Fruit fly (Drosophila melanogaster): Measurements from ENCODE around the gene CG43145.

CG43145 gene

DNA sequence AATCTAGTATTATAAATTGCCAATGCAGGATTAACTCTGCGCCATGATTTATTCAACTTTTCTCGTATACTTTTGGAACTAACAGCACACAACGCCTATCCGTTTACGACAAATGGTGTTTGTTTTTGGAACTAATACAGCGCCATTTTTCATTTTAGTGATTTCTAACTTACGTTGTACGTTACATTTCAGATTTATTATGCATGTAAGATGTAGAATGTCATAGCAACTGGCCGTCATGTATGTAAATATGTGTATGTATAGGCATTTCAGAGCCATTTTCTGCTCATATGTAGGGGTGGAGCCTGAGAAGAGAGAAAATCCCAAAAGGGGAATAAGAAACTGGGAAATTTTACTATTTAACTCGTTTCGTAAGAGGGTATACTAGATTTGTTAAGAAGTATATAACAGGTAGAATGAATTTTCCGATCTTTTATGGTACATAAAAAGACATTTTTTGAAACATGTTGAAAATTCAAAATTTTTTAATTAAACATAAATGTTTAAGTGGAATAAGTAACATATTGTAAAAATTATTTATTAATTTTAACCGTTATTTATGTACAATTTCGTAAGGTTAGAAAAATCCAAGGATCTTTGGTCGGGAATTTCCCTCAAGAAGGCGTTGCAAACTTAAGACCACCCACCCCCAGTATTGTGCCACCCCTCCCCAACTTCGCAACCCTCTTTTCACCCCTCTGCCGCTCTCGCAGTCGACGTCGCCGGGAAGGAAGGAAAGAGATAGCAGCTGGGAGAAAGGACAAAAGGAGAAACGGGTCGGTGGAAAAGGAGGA, 44.1 kb upstream of the CG43145 start (continued):
- TF ChIP-seq Nf-YB (GFP tag; optimal IDR thresholded peaks at IDR 0.05) (peak; percentile 86), Pdp1 (GFP tag; optimal IDR thresholded peaks at IDR 0.05) (peak; percentile 50 to 74), gem (tag; optimal IDR thresholded peaks at IDR 0.05) (peak; percentile 39), CG1603 (tag; optimal IDR thresholded peaks at IDR 0.05) (peak; percentile 48), Side (GFP tag; optimal IDR thresholded peaks at IDR 0.05) (peak; percentile 76), sug (tag; optimal IDR thresholded peaks at IDR 0.05) (peak; percentile 54), Dbx (GFP tag; IDR thresholded peaks at IDR 0.05) (peak; percentile 81), CG3838 (GFP tag; optimal IDR thresholded peaks at IDR 0.05) (peak; percentile 15), CG32772 (GFP tag; IDR thresholded peaks at IDR 0.05) (peak; percentile 67), slbo (GFP tag; IDR thresholded peaks at IDR 0.05) (peak; percentile 52; the same call in 1 of the 2 replicates), CG3407 (GFP tag; optimal IDR thresholded peaks at IDR 0.05) (no peak), kni (GFP tag; optimal IDR thresholded peaks at IDR 0.05) (peak; percentile 14), her (GFP tag; optimal IDR thresholded peaks at IDR 0.05) (peak; percentile 57), CG2712 (tag; optimal IDR thresholded peaks at IDR 0.05) (peak; percentile 71), pzg (GFP tag; optimal IDR thresholded peaks at IDR 0.05) (peak; percentile 31), unc-4 (GFP tag; IDR thresholded peaks at IDR 0.05; ENCODE audit: partially characterized antibody) (peak; percentile 43; the same call in 1 of the 2 replicates), CG17829 (tag; optimal IDR thresholded peaks at IDR 0.05) (peak; percentile 81), Bdp1 (GFP tag; optimal IDR thresholded peaks at IDR 0.05) (no peak), tin (GFP tag; optimal IDR thresholded peaks at IDR 0.05) (peak; percentile 55), CG11093 (GFP tag; IDR thresholded peaks at IDR 0.05) (0 out of 3 replicates have a peak, but pooled peaks have one; percentile 31), CG4617 (GFP tag; optimal IDR thresholded peaks at IDR 0.05; ENCODE audit: borderline replicate concordance) (peak; percentile 30), CG12391 (tag; optimal IDR thresholded peaks at IDR 0.05) (peak; percentile 40), CG18262 (tag; optimal IDR thresholded peaks at IDR 0.05) (peak; percentile 50), CG4820 (GFP tag; optimal IDR thresholded peaks at IDR 0.05) (peak; percentile 51), oc (tag; optimal IDR thresholded peaks at IDR 0.05) (peak; percentile 38), CG6765 (GFP tag; optimal IDR thresholded peaks at IDR 0.05) (no peak), Ravus (GFP tag; IDR thresholded peaks at IDR 0.05) (no peak), twi (tag; optimal IDR thresholded peaks at IDR 0.05) (peak; percentile 35), az2 (GFP tag; optimal IDR thresholded peaks at IDR 0.05) (peak; percentile 62), CG8944 (GFP tag; optimal IDR thresholded peaks at IDR 0.05) (no peak), CG11696 (GFP tag; IDR thresholded peaks at IDR 0.05) (no peak), HLH3B (GFP tag; IDR thresholded peaks at IDR 0.05) (peak; percentile 15; the same call in 1 of the 2 replicates), crol (GFP tag; IDR thresholded peaks at IDR 0.05) (peak; percentile 84), sc (optimal IDR thresholded peaks at IDR 0.05) (no peak), sc (GFP tag; optimal IDR thresholded peaks at IDR 0.05) (no peak), CG15073 (GFP tag; optimal IDR thresholded peaks at IDR 0.05) (no peak), pho (GFP tag; optimal IDR thresholded peaks at IDR 0.05) (peak; percentile 65), Deaf1 (tag; optimal IDR thresholded peaks at IDR 0.05) (peak; percentile 5), CG17385 (GFP tag; optimal IDR thresholded peaks at IDR 0.05) (peak; percentile 24), Lpt (GFP tag; optimal IDR thresholded peaks at IDR 0.05) (no peak), CG9817 (tag; optimal IDR thresholded peaks at IDR 0.05) (peak; percentile 51), Antp (GFP tag; optimal IDR thresholded peaks at IDR 0.05) (peak; percentile 58), wor (GFP tag; IDR thresholded peaks at IDR 0.05) (no peak), Ets97D (GFP tag; optimal IDR thresholded peaks at IDR 0.05) (peak; percentile 64), pum (GFP tag; optimal IDR thresholded peaks at IDR 0.05) (peak; percentile 73), CG4730 (GFP tag; IDR thresholded peaks at IDR 0.05) (peak; percentile 38; the same call in 1 of the 2 replicates), Med (GFP tag) (peak; percentile 96), E2f2 (GFP tag; IDR thresholded peaks at IDR 0.05) (peak; percentile 53), MTF-1 (GFP tag; optimal IDR thresholded peaks at IDR 0.05; ENCODE audit: borderline replicate concordance) (peak; percentile 26), Camta (GFP tag; optimal IDR thresholded peaks at IDR 0.05) (peak; percentile 16)
